Worm (Caenorhabditis elegans) whole organism, L4 larva: Measurements from ENCODE around the gene grd-4.

Experiments used
- F49E8.2 ChIP-seq: sonication (generic microtip); optimal IDR thresholded peaks from 2 replicates; lab custom pipeline; 2016; ENCODE audit warnings: missing compliant biosample characterization, mild to moderate bottlenecking, missing genetic modification characterization, borderline replicate concordance
- R02D3.7 ChIP-seq: fragments of 150-350 bp; sonication (generic microtip); optimal IDR thresholded peaks from 3 replicates; lab custom pipeline; 2014; ENCODE audit warnings: missing biosample characterization, missing genetic modification characterization
- Y105C5A.15 ChIP-seq: fragments of 200-800 bp; sonication (Bioruptor generic); IDR thresholded peaks from 2 replicates; pipeline ENCODE4 v1.3.6; 2022; ENCODE audit warnings: missing genetic modification characterization, missing compliant biosample characterization
- Y5F2A.4 ChIP-seq: fragments of 200-800 bp; sonication (Bioruptor generic); optimal IDR thresholded peaks from 2 replicates; lab custom pipeline; 2018; ENCODE audit warnings: mild to moderate bottlenecking, missing genetic modification characterization, missing compliant biosample characterization
- Y75B8A.6 ChIP-seq: fragments of 200-800 bp; sonication (Bioruptor generic); IDR thresholded peaks from 2 replicates; pipeline ENCODE4 v1.3.6; 2022; ENCODE audit warnings: missing genetic modification reagents, missing genetic modification characterization, missing compliant biosample characterization
- ZK337.2 ChIP-seq: fragments of 200-800 bp; sonication (Bioruptor generic); IDR thresholded peaks from 2 replicates; pipeline ENCODE4 v1.3.6; 2022; ENCODE audit warnings: missing genetic modification reagents, missing genetic modification characterization, missing compliant biosample characterization
- aha-1 ChIP-seq: fragments of 150-350 bp; peaks from one replicate; lab custom pipeline; 2014; ENCODE audit warnings: missing biosample characterization, missing genetic modification characterization
- arid-1 ChIP-seq: fragments of 200-800 bp; sonication (Bioruptor generic); conservative IDR thresholded peaks from 2 replicates; pipeline ENCODE4 v1.3.6; 2022; ENCODE audit warnings: missing genetic modification reagents, missing genetic modification characterization, missing compliant biosample characterization
- attf-4 ChIP-seq: sonication (generic microtip); optimal IDR thresholded peaks from 3 replicates; lab custom pipeline; 2017; ENCODE audit warnings: missing biosample characterization, missing genetic modification characterization
- ceh-44 ChIP-seq: fragments of 200-800 bp; sonication (Bioruptor generic); IDR thresholded peaks from 2 replicates; pipeline ENCODE4 v1.3.6; 2022; ENCODE audit warnings: missing genetic modification reagents, missing genetic modification characterization, missing compliant biosample characterization
- ceh-82 ChIP-seq: sonication (generic microtip); optimal IDR thresholded peaks from 2 replicates; lab custom pipeline; 2017; ENCODE audit warnings: missing biosample characterization, missing genetic modification characterization
- cey-2 ChIP-seq: sonication (generic microtip); optimal IDR thresholded peaks from 3 replicates; lab custom pipeline; 2017; ENCODE audit warnings: missing genetic modification characterization, mild to moderate bottlenecking, missing compliant biosample characterization, antibody characterized with exemption, borderline replicate concordance; ENCODE audit not compliant: insufficient read depth
- ctbp-1 ChIP-seq: fragments of 200-800 bp; sonication (Bioruptor generic); IDR thresholded peaks from 2 replicates; pipeline ENCODE4 v1.3.6; 2022; ENCODE audit warnings: missing genetic modification reagents, missing genetic modification characterization, missing compliant biosample characterization
- daf-16 ChIP-seq, 3 experiments: sonication (generic microtip); optimal IDR thresholded peaks; 2 replicates each; lab custom pipeline; 2016 to 2017; ENCODE audit warnings: missing genetic modification characterization in 3 of 3, missing genetic modification reagents in 3 of 3, mild to moderate bottlenecking in 2 of 3, missing compliant biosample characterization in 2 of 3, missing biosample characterization in 1 of 3, moderate library complexity in 1 of 3
- daf-19 ChIP-seq: fragments of 200-800 bp; sonication (Bioruptor generic); conservative IDR thresholded peaks from 2 replicates; pipeline ENCODE4 v1.3.6; 2022; ENCODE audit warnings: missing genetic modification characterization, missing compliant biosample characterization
- daf-8 ChIP-seq: fragments of 200-800 bp; sonication (Bioruptor generic); IDR thresholded peaks from 2 replicates; pipeline ENCODE4 v1.3.6; 2022; ENCODE audit warnings: missing genetic modification characterization, missing compliant biosample characterization
- dve-1 ChIP-seq: sonication (generic microtip); optimal IDR thresholded peaks from 2 replicates; lab custom pipeline; 2017; ENCODE audit warnings: antibody characterized with exemption, mild to moderate bottlenecking, missing genetic modification characterization, missing compliant biosample characterization; ENCODE audit not compliant: insufficient read depth
- egl-27 ChIP-seq: sonication (generic microtip); optimal IDR thresholded peaks from 3 replicates; lab custom pipeline; 2017; ENCODE audit warnings: missing biosample characterization, missing genetic modification reagents, missing genetic modification characterization
- egl-43 ChIP-seq: fragments of 200-800 bp; sonication (Bioruptor generic); IDR thresholded peaks from 2 replicates; pipeline ENCODE4 v1.3.6; 2022; ENCODE audit warnings: missing genetic modification reagents, missing genetic modification characterization, missing compliant biosample characterization
- fos-1 ChIP-seq: fragments of 150-350 bp; optimal IDR thresholded peaks from 2 replicates; lab custom pipeline; 2014; ENCODE audit warnings: missing biosample characterization, missing genetic modification characterization
- hlh-11 ChIP-seq: fragments of 200-800 bp; sonication (Bioruptor generic); optimal IDR thresholded peaks from 2 replicates; lab custom pipeline; 2018; ENCODE audit warnings: mild to moderate bottlenecking, missing genetic modification characterization, missing compliant biosample characterization
- hlh-30 ChIP-seq: sonication (generic microtip); optimal IDR thresholded peaks from 2 replicates; lab custom pipeline; 2017; ENCODE audit warnings: antibody characterized with exemption, mild to moderate bottlenecking, missing genetic modification characterization, missing compliant biosample characterization; ENCODE audit not compliant: insufficient read depth
- jun-1 ChIP-seq: fragments of 150-350 bp; optimal IDR thresholded peaks from 2 replicates; lab custom pipeline; 2014; ENCODE audit warnings: missing biosample characterization, missing genetic modification reagents, missing genetic modification characterization
- lin-1 ChIP-seq: fragments of 200-800 bp; sonication (Bioruptor generic); IDR thresholded peaks from 2 replicates; pipeline ENCODE4 v1.3.6; 2022; ENCODE audit warnings: missing genetic modification reagents, missing genetic modification characterization, missing compliant biosample characterization
- lin-13 ChIP-seq: fragments of 150-350 bp; optimal IDR thresholded peaks from 2 replicates; lab custom pipeline; 2014; ENCODE audit warnings: missing biosample characterization, missing genetic modification reagents, missing genetic modification characterization
- lin-38 ChIP-seq: fragments of 200-800 bp; sonication (Bioruptor generic); IDR thresholded peaks from 2 replicates; pipeline ENCODE4 v1.3.6; 2022; ENCODE audit warnings: missing genetic modification reagents, missing genetic modification characterization, missing compliant biosample characterization
- lin-39 ChIP-seq: fragments of 150-350 bp; optimal IDR thresholded peaks from 2 replicates; lab custom pipeline; 2014; ENCODE audit warnings: missing biosample characterization, missing genetic modification reagents, missing genetic modification characterization
- lir-3 ChIP-seq: sonication (generic microtip); optimal IDR thresholded peaks from 2 replicates; lab custom pipeline; 2016; ENCODE audit warnings: mild to moderate bottlenecking, missing genetic modification characterization, missing compliant biosample characterization
- madf-9 ChIP-seq: fragments of 200-800 bp; sonication (Bioruptor generic); conservative IDR thresholded peaks from 2 replicates; pipeline ENCODE4 v1.3.6; 2022; ENCODE audit warnings: missing genetic modification reagents, missing genetic modification characterization, missing compliant biosample characterization
- mdl-1 ChIP-seq, 2 experiments: fragments of 150-350 bp in 1 of 2; sonication (generic microtip) in 1 of 2; optimal IDR thresholded peaks; 2 replicates each; lab custom pipeline; 2014 to 2017; ENCODE audit warnings: missing biosample characterization in 2 of 2, missing genetic modification characterization in 2 of 2
- mep-1 ChIP-seq: fragments of 150-350 bp; sonication (generic microtip); optimal IDR thresholded peaks from 3 replicates; lab custom pipeline; 2014; ENCODE audit warnings: missing biosample characterization, missing genetic modification characterization
- mxl-3 ChIP-seq: fragments of 200-800 bp; sonication (Bioruptor generic); optimal IDR thresholded peaks from 2 replicates; lab custom pipeline; 2018; ENCODE audit warnings: mild to moderate bottlenecking, missing genetic modification characterization, missing compliant biosample characterization
- nhr-102 ChIP-seq: sonication (generic microtip); optimal IDR thresholded peaks from 2 replicates; lab custom pipeline; 2016; ENCODE audit warnings: mild to moderate bottlenecking, missing genetic modification characterization, moderate library complexity, missing compliant biosample characterization
- nhr-11 ChIP-seq: fragments of 150-350 bp; optimal IDR thresholded peaks from 2 replicates; lab custom pipeline; 2014; ENCODE audit warnings: missing biosample characterization, missing genetic modification characterization
- nhr-28 ChIP-seq: fragments of 150-350 bp; optimal IDR thresholded peaks from 2 replicates; lab custom pipeline; 2014; ENCODE audit warnings: missing biosample characterization, missing genetic modification characterization
- nhr-41 ChIP-seq: fragments of 200-800 bp; sonication (Bioruptor generic); IDR thresholded peaks from 2 replicates; pipeline ENCODE4 v1.3.6; 2022; ENCODE audit warnings: missing genetic modification reagents, missing genetic modification characterization, missing compliant biosample characterization
- nhr-42 ChIP-seq: fragments of 200-800 bp; sonication (Bioruptor generic); IDR thresholded peaks from 2 replicates; pipeline ENCODE4 v1.3.6; 2022; ENCODE audit warnings: missing genetic modification characterization, missing compliant biosample characterization
- nhr-48 ChIP-seq: sonication (generic microtip); optimal IDR thresholded peaks from 2 replicates; lab custom pipeline; 2016; ENCODE audit warnings: mild to moderate bottlenecking, missing genetic modification characterization, missing compliant biosample characterization
- nhr-6 ChIP-seq: fragments of 150-350 bp; optimal IDR thresholded peaks from 2 replicates; lab custom pipeline; 2014; ENCODE audit warnings: missing biosample characterization, missing genetic modification characterization
- nhr-77 ChIP-seq: fragments of 150-350 bp; optimal IDR thresholded peaks from 2 replicates; lab custom pipeline; 2014; ENCODE audit warnings: missing biosample characterization, missing genetic modification characterization
- php-3 ChIP-seq: fragments of 200-800 bp; sonication (Bioruptor generic); IDR thresholded peaks from 2 replicates; pipeline ENCODE4 v1.3.6; 2022; ENCODE audit warnings: missing genetic modification reagents, missing genetic modification characterization, missing compliant biosample characterization
- pqm-1 ChIP-seq: sonication (generic microtip); optimal IDR thresholded peaks from 2 replicates; lab custom pipeline; 2017; ENCODE audit warnings: missing biosample characterization, missing genetic modification characterization
- rbr-2 ChIP-seq: sonication (generic microtip); optimal IDR thresholded peaks from 2 replicates; lab custom pipeline; 2016; ENCODE audit warnings: missing genotype, missing genetic modification characterization, missing compliant biosample characterization
- snpc-1.2 ChIP-seq: fragments of 200-800 bp; sonication (Bioruptor generic); IDR thresholded peaks from 2 replicates; pipeline ENCODE4 v1.3.6; 2022; ENCODE audit warnings: missing genetic modification reagents, missing genetic modification characterization, missing compliant biosample characterization
- spr-1 ChIP-seq: sonication (generic microtip); optimal IDR thresholded peaks from 2 replicates; lab custom pipeline; 2016; ENCODE audit warnings: mild to moderate bottlenecking, missing genetic modification characterization, missing compliant biosample characterization
- spr-3 ChIP-seq: fragments of 200-800 bp; sonication (Bioruptor generic); optimal IDR thresholded peaks from 2 replicates; lab custom pipeline; 2018; ENCODE audit warnings: mild to moderate bottlenecking, missing genetic modification characterization, missing compliant biosample characterization
- unc-130 ChIP-seq: sonication (generic microtip); optimal IDR thresholded peaks from 2 replicates; lab custom pipeline; 2016; ENCODE audit warnings: missing genetic modification reagents, missing genetic modification characterization, missing compliant biosample characterization
- zag-1 ChIP-seq: fragments of 150-350 bp; optimal IDR thresholded peaks from 2 replicates; lab custom pipeline; 2014; ENCODE audit warnings: missing biosample characterization, missing genetic modification characterization
- zfp-2 ChIP-seq: sonication (generic microtip); optimal IDR thresholded peaks from 2 replicates; lab custom pipeline; 2016; ENCODE audit warnings: mild to moderate bottlenecking, missing genetic modification characterization, missing compliant biosample characterization
- zip-11 ChIP-seq: fragments of 200-800 bp; sonication (Bioruptor generic); IDR thresholded peaks from 2 replicates; pipeline ENCODE4 v1.3.6; 2022; ENCODE audit warnings: missing genetic modification characterization, missing compliant biosample characterization
- ztf-11 ChIP-seq: fragments of 150-350 bp; optimal IDR thresholded peaks from 2 replicates; lab custom pipeline; 2014; ENCODE audit warnings: missing biosample characterization, missing genetic modification characterization

The grd-4 gene

ce11 chrX:8545971-8546442, 45.0 kb downstream of the grd-4 start, which contains the start of gene sdha-1 (continued):
- no peak for TF ChIP-seq zag-1 (tag; lab: Kevin White, UChicago)
- no peak for TF ChIP-seq zip-11 (GFP tag; lab: Robert Waterston, UW)
- no peak for TF ChIP-seq lin-1 (GFP tag; lab: Robert Waterston, UW)
- TF ChIP-seq ceh-82, result no peak
- TF ChIP-seq nhr-41, result peak; percentile 32; the same call in 1 of the 2 replicates
- TF ChIP-seq nhr-42 (GFP tag; lab: Robert Waterston, UW), result peak; percentile 43; the same call in 1 of the 2 replicates
- peak; percentile 80 for TF ChIP-seq rbr-2 (tag; lab: Kevin White, UChicago)
- TF ChIP-seq pqm-1, result peak; percentile 67
- peak; percentile 98 for TF ChIP-seq dve-1 (tag; lab: Kevin White, UChicago)
- TF ChIP-seq spr-3 (GFP tag; lab: Kevin White, UChicago), result no peak
- no peak for TF ChIP-seq ZK337.2 (GFP tag; lab: Robert Waterston, UW)
- TF ChIP-seq jun-1, result peak; percentile 52
- peak; percentile 97 for TF ChIP-seq mep-1
- TF ChIP-seq snpc-1.2 (GFP tag; lab: Robert Waterston, UW), result no peak
- no peak for TF ChIP-seq Y5F2A.4 (GFP tag; lab: Kevin White, UChicago)
- peak; percentile 59 for TF ChIP-seq nhr-48 (tag; lab: Kevin White, UChicago)
- TF ChIP-seq ceh-44, result no peak
- peak; percentile 71 for TF ChIP-seq spr-1
- peak; percentile 45 to 96 for TF ChIP-seq mdl-1 (tag; optimal IDR thresholded peaks at IDR 0.05; lab: Kevin White, UChicago)
- peak; percentile 90 for TF ChIP-seq nhr-11 (tag; lab: Kevin White, UChicago)
- peak; percentile 87 for TF ChIP-seq nhr-28
- no peak for TF ChIP-seq egl-27 (tag; lab: Kevin White, UChicago)
- TF ChIP-seq nhr-77 (tag; lab: Kevin White, UChicago), result peak; percentile 86
- peak; percentile 79 for TF ChIP-seq ctbp-1 (GFP tag; lab: Robert Waterston, UW)
- TF ChIP-seq lir-3 (tag; lab: Kevin White, UChicago), result no peak
- TF ChIP-seq arid-1 (GFP tag; lab: Robert Waterston, UW), result 0 out of 2 replicates have a peak, but pooled peaks have one; percentile 55
- TF ChIP-seq cey-2 (tag; lab: Kevin White, UChicago), result no peak
- TF ChIP-seq daf-19 (GFP tag; lab: Robert Waterston, UW), result 0 out of 2 replicates have a peak, but pooled peaks have one; percentile 20
- no peak for TF ChIP-seq madf-9 (GFP tag; lab: Robert Waterston, UW)
- TF ChIP-seq egl-43, result no peak
- no peak for TF ChIP-seq F49E8.2 (tag; lab: Kevin White, UChicago)
- TF ChIP-seq daf-16 (GFP tag; optimal IDR thresholded peaks at IDR 0.05; lab: Kevin White, UChicago), result peak in 1 of 2 experiments; percentile 56
- peak; percentile 93 for TF ChIP-seq daf-16 (tag; optimal IDR thresholded peaks at IDR 0.05; lab: Kevin White, UChicago)
- TF ChIP-seq mxl-3 (GFP tag; lab: Kevin White, UChicago), result peak; percentile 93
- TF ChIP-seq php-3 (GFP tag; lab: Robert Waterston, UW), result no peak
- TF ChIP-seq hlh-11, result peak; percentile 96
- no peak for TF ChIP-seq Y75B8A.6 (GFP tag; lab: Robert Waterston, UW)
- no peak for TF ChIP-seq Y105C5A.15 (GFP tag; lab: Robert Waterston, UW)
- TF ChIP-seq nhr-6 (tag; lab: Kevin White, UChicago), result peak; percentile 46
- TF ChIP-seq R02D3.7 (tag; lab: Kevin White, UChicago), result no peak
- peak; percentile 72 for TF ChIP-seq nhr-102 (tag; lab: Kevin White, UChicago)
- no peak for TF ChIP-seq unc-130 (GFP tag; lab: Kevin White, UChicago)
- TF ChIP-seq attf-4 (tag; lab: Kevin White, UChicago), result no peak
- no peak for TF ChIP-seq lin-39
- peak; percentile 86 for TF ChIP-seq lin-13 (GFP tag; lab: Kevin White, UChicago)
- TF ChIP-seq ztf-11, result no peak
- peak; percentile 100 for TF ChIP-seq aha-1 (tag; lab: Kevin White, UChicago)
- TF ChIP-seq fos-1 (tag; lab: Kevin White, UChicago), result no peak
- no peak for TF ChIP-seq daf-8 (GFP tag; lab: Robert Waterston, UW)
- TF ChIP-seq zfp-2, result no peak
- TF ChIP-seq hlh-30 (tag; lab: Kevin White, UChicago), result peak; percentile 94
- peak; percentile 75 for TF ChIP-seq lin-38 (GFP tag; lab: Robert Waterston, UW)
